Worm (Caenorhabditis elegans) whole organism, L4 larva: ENCODE data around the gene Y48E1B.8.

Source experiments
- F26F4.8 ChIP-seq: fragments of 200-800 bp; sonication (Bioruptor generic); conservative IDR thresholded peaks from 2 replicates; pipeline ENCODE4 v1.3.6; 2022; ENCODE audit warnings: missing genetic modification characterization, missing compliant biosample characterization
- F49E8.2 ChIP-seq: sonication (generic microtip); optimal IDR thresholded peaks from 2 replicates; lab custom pipeline; 2016; ENCODE audit warnings: missing compliant biosample characterization, mild to moderate bottlenecking, missing genetic modification characterization, borderline replicate concordance
- R02D3.7 ChIP-seq: fragments of 150-350 bp; sonication (generic microtip); optimal IDR thresholded peaks from 3 replicates; lab custom pipeline; 2014; ENCODE audit warnings: missing biosample characterization, missing genetic modification characterization
- Y5F2A.4 ChIP-seq: fragments of 200-800 bp; sonication (Bioruptor generic); optimal IDR thresholded peaks from 2 replicates; lab custom pipeline; 2018; ENCODE audit warnings: mild to moderate bottlenecking, missing genetic modification characterization, missing compliant biosample characterization
- Y75B8A.6 ChIP-seq: fragments of 200-800 bp; sonication (Bioruptor generic); IDR thresholded peaks from 2 replicates; pipeline ENCODE4 v1.3.6; 2022; ENCODE audit warnings: missing genetic modification reagents, missing genetic modification characterization, missing compliant biosample characterization
- ZK337.2 ChIP-seq: fragments of 200-800 bp; sonication (Bioruptor generic); IDR thresholded peaks from 2 replicates; pipeline ENCODE4 v1.3.6; 2022; ENCODE audit warnings: missing genetic modification reagents, missing genetic modification characterization, missing compliant biosample characterization
- ZK546.5 ChIP-seq, 2 experiments: sonication (generic microtip); optimal IDR thresholded peaks; 2 replicates each; lab custom pipeline; 2017; ENCODE audit warnings: missing biosample characterization in 2 of 2, missing genetic modification characterization in 2 of 2
- aha-1 ChIP-seq: fragments of 150-350 bp; peaks from one replicate; lab custom pipeline; 2014; ENCODE audit warnings: missing biosample characterization, missing genetic modification characterization
- aly-2 ChIP-seq: sonication (generic microtip); optimal IDR thresholded peaks from 2 replicates; lab custom pipeline; 2018; ENCODE audit warnings: missing biosample characterization, missing genetic modification characterization
- ama-1 ChIP-seq: fragments of 150-350 bp; optimal IDR thresholded peaks from 2 replicates; lab custom pipeline; 2014; ENCODE audit warnings: inconsistent platforms, mixed read lengths
- cey-2 ChIP-seq: sonication (generic microtip); optimal IDR thresholded peaks from 3 replicates; lab custom pipeline; 2017; ENCODE audit warnings: missing genetic modification characterization, mild to moderate bottlenecking, missing compliant biosample characterization, antibody characterized with exemption, borderline replicate concordance; ENCODE audit not compliant: insufficient read depth
- ctbp-1 ChIP-seq: fragments of 200-800 bp; sonication (Bioruptor generic); IDR thresholded peaks from 2 replicates; pipeline ENCODE4 v1.3.6; 2022; ENCODE audit warnings: missing genetic modification reagents, missing genetic modification characterization, missing compliant biosample characterization
- daf-16 ChIP-seq, 3 experiments: sonication (generic microtip); optimal IDR thresholded peaks; 2 replicates each; lab custom pipeline; 2016 to 2017; ENCODE audit warnings: missing genetic modification characterization in 3 of 3, missing genetic modification reagents in 3 of 3, mild to moderate bottlenecking in 2 of 3, missing compliant biosample characterization in 2 of 3, missing biosample characterization in 1 of 3, moderate library complexity in 1 of 3
- egl-43 ChIP-seq: fragments of 200-800 bp; sonication (Bioruptor generic); IDR thresholded peaks from 2 replicates; pipeline ENCODE4 v1.3.6; 2022; ENCODE audit warnings: missing genetic modification reagents, missing genetic modification characterization, missing compliant biosample characterization
- fkh-10 ChIP-seq: fragments of 150-350 bp; optimal IDR thresholded peaks from 2 replicates; lab custom pipeline; 2014; ENCODE audit warnings: missing biosample characterization, missing genetic modification reagents, missing genetic modification characterization
- gei-8 ChIP-seq: fragments of 200-800 bp; sonication (Bioruptor generic); optimal IDR thresholded peaks from 2 replicates; lab custom pipeline; 2018; ENCODE audit warnings: mild to moderate bottlenecking, missing genetic modification characterization, missing compliant biosample characterization
- hif-1 ChIP-seq, 2 experiments: sonication (generic microtip); optimal IDR thresholded peaks; 2 replicates each; lab custom pipeline; 2016 to 2017; ENCODE audit warnings: missing compliant biosample characterization in 2 of 2, missing genetic modification characterization in 2 of 2, missing genetic modification reagents in 2 of 2, missing genotype in 2 of 2, mild to moderate bottlenecking in 1 of 2
- jun-1 ChIP-seq: fragments of 150-350 bp; optimal IDR thresholded peaks from 2 replicates; lab custom pipeline; 2014; ENCODE audit warnings: missing biosample characterization, missing genetic modification reagents, missing genetic modification characterization
- lin-1 ChIP-seq: fragments of 200-800 bp; sonication (Bioruptor generic); IDR thresholded peaks from 2 replicates; pipeline ENCODE4 v1.3.6; 2022; ENCODE audit warnings: missing genetic modification reagents, missing genetic modification characterization, missing compliant biosample characterization
- lin-29 ChIP-seq: fragments of 200-800 bp; sonication (Bioruptor generic); IDR thresholded peaks from 2 replicates; pipeline ENCODE4 v1.3.6; 2022; ENCODE audit warnings: missing genetic modification reagents, missing genetic modification characterization, missing compliant biosample characterization
- lin-39 ChIP-seq: fragments of 150-350 bp; optimal IDR thresholded peaks from 2 replicates; lab custom pipeline; 2014; ENCODE audit warnings: missing biosample characterization, missing genetic modification reagents, missing genetic modification characterization
- madf-5 ChIP-seq, 2 experiments: fragments of 200-800 bp; sonication (Bioruptor generic); IDR thresholded peaks; 2 replicates each; pipeline ENCODE4 v1.3.6; 2022; ENCODE audit warnings: missing compliant biosample characterization in 2 of 2, missing genetic modification characterization in 2 of 2
- mdl-1 ChIP-seq, 2 experiments: fragments of 150-350 bp in 1 of 2; sonication (generic microtip) in 1 of 2; optimal IDR thresholded peaks; 2 replicates each; lab custom pipeline; 2014 to 2017; ENCODE audit warnings: missing biosample characterization in 2 of 2, missing genetic modification characterization in 2 of 2
- mep-1 ChIP-seq: fragments of 150-350 bp; sonication (generic microtip); optimal IDR thresholded peaks from 3 replicates; lab custom pipeline; 2014; ENCODE audit warnings: missing biosample characterization, missing genetic modification characterization
- mxl-3 ChIP-seq: fragments of 200-800 bp; sonication (Bioruptor generic); optimal IDR thresholded peaks from 2 replicates; lab custom pipeline; 2018; ENCODE audit warnings: mild to moderate bottlenecking, missing genetic modification characterization, missing compliant biosample characterization
- nhr-237 ChIP-seq: sonication (generic microtip); optimal IDR thresholded peaks from 2 replicates; lab custom pipeline; 2017; ENCODE audit warnings: missing biosample characterization, missing genetic modification characterization
- nhr-25 ChIP-seq: sonication (generic microtip); optimal IDR thresholded peaks from 2 replicates; lab custom pipeline; 2017; ENCODE audit warnings: missing genetic modification characterization, mild to moderate bottlenecking, missing compliant biosample characterization, antibody characterized with exemption, moderate library complexity, borderline replicate concordance; ENCODE audit not compliant: insufficient read depth
- nhr-28 ChIP-seq: fragments of 150-350 bp; optimal IDR thresholded peaks from 2 replicates; lab custom pipeline; 2014; ENCODE audit warnings: missing biosample characterization, missing genetic modification characterization
- nhr-41 ChIP-seq: fragments of 200-800 bp; sonication (Bioruptor generic); IDR thresholded peaks from 2 replicates; pipeline ENCODE4 v1.3.6; 2022; ENCODE audit warnings: missing genetic modification reagents, missing genetic modification characterization, missing compliant biosample characterization
- nhr-48 ChIP-seq: sonication (generic microtip); optimal IDR thresholded peaks from 2 replicates; lab custom pipeline; 2016; ENCODE audit warnings: mild to moderate bottlenecking, missing genetic modification characterization, missing compliant biosample characterization
- nhr-77 ChIP-seq: fragments of 150-350 bp; optimal IDR thresholded peaks from 2 replicates; lab custom pipeline; 2014; ENCODE audit warnings: missing biosample characterization, missing genetic modification characterization
- pha-4 ChIP-seq, 2 experiments: fragments of 150-350 bp in 1 of 2; fragments of 200-800 bp in 1 of 2; sonication (Bioruptor generic) in 1 of 2; IDR thresholded peaks in 1 of 2; optimal IDR thresholded peaks in 1 of 2; 2 replicates each; pipeline versions ENCODE4 v1.3.6 to Lab custom; 2014 to 2022; ENCODE audit warnings: missing genetic modification characterization in 2 of 2, missing genetic modification reagents in 2 of 2, missing biosample characterization in 1 of 2, missing compliant biosample characterization in 1 of 2
- pqm-1 ChIP-seq: sonication (generic microtip); optimal IDR thresholded peaks from 2 replicates; lab custom pipeline; 2017; ENCODE audit warnings: missing biosample characterization, missing genetic modification characterization
- set-16 ChIP-seq: fragments of 200-800 bp; sonication (Bioruptor generic); IDR thresholded peaks from 2 replicates; pipeline ENCODE4 v1.3.6; 2022; ENCODE audit warnings: missing genetic modification reagents, missing genetic modification characterization, missing compliant biosample characterization
- unc-39 ChIP-seq: sonication (generic microtip); optimal IDR thresholded peaks from 2 replicates; lab custom pipeline; 2017; ENCODE audit warnings: missing biosample characterization, missing genetic modification characterization
- unc-62 ChIP-seq, 3 experiments: fragments of 150-350 bp in 1 of 3; sonication (generic microtip); optimal IDR thresholded peaks in 2 of 3; peaks in 1 of 3; 1 replicate in 1 of 3; 2 replicates in 2 of 3; lab custom pipeline; 2014 to 2017; ENCODE audit warnings: missing biosample characterization in 3 of 3, missing genetic modification characterization in 3 of 3, missing genetic modification reagents in 3 of 3, missing genotype in 1 of 3
- vab-7 ChIP-seq: fragments of 200-800 bp; sonication (Bioruptor generic); IDR thresholded peaks from 2 replicates; pipeline ENCODE4 v1.3.6; 2022; ENCODE audit warnings: missing genetic modification reagents, missing genetic modification characterization, missing compliant biosample characterization
- zag-1 ChIP-seq: fragments of 150-350 bp; optimal IDR thresholded peaks from 2 replicates; lab custom pipeline; 2014; ENCODE audit warnings: missing biosample characterization, missing genetic modification characterization
- zip-2 ChIP-seq: fragments of 150-350 bp; optimal IDR thresholded peaks from 2 replicates; lab custom pipeline; 2014; ENCODE audit warnings: missing biosample characterization, missing genetic modification characterization

The Y48E1B.8 gene

ce11 chrII:13614516-13614915 is 29.0 kb downstream of the Y48E1B.8 start (continued):
- no peak for TF ChIP-seq ZK546.5 (tag; optimal IDR thresholded peaks at IDR 0.05; lab: Kevin White, UChicago)
- TF ChIP-seq, all 104 proteins: peak for 4

ce11 chrII:13616000-13616399 is 30.5 kb downstream of the Y48E1B.8 start, which contains the start of gene gst-14:
gst-14 (minus strand) TSS chrII:13616100.
- TF ChIP-seq mdl-1 (tag; optimal IDR thresholded peaks at IDR 0.05; lab: Kevin White, UChicago), result no peak
- TF ChIP-seq cey-2, result no peak
- no peak for TF ChIP-seq lin-39 (tag; lab: Kevin White, UChicago)
- no peak for TF ChIP-seq ctbp-1 (GFP tag; lab: Robert Waterston, UW)
- TF ChIP-seq Y5F2A.4 (GFP tag; lab: Kevin White, UChicago), result no peak
- TF ChIP-seq lin-1 (GFP tag; lab: Robert Waterston, UW), result no peak
- TF ChIP-seq ZK337.2, result no peak
- no peak for TF ChIP-seq zip-2
- TF ChIP-seq lin-29 (GFP tag; lab: Robert Waterston, UW), result no peak
- TF ChIP-seq nhr-25, result no peak
- no peak for TF ChIP-seq R02D3.7 (tag; lab: Kevin White, UChicago)
- TF ChIP-seq nhr-41 (GFP tag; lab: Robert Waterston, UW), result no peak
- TF ChIP-seq unc-62 (GFP tag; optimal IDR thresholded peaks at IDR 0.05 in 1 of 2; lab: Kevin White, UChicago), result no peak
- no peak for TF ChIP-seq unc-62 (tag; optimal IDR thresholded peaks at IDR 0.05; lab: Kevin White, UChicago)
- TF ChIP-seq aha-1, result no peak
- TF ChIP-seq set-16, result no peak
- no peak for TF ChIP-seq ama-1 (lab: Kevin White, UChicago)
- TF ChIP-seq, all 104 proteins: peak for 0

- peak; percentile 79 for TF ChIP-seq mxl-3
- no peak for TF ChIP-seq pha-4 (GFP tag; IDR thresholded peaks at IDR 0.05; lab: Robert Waterston, UW)
- no peak for TF ChIP-seq pha-4 (tag; optimal IDR thresholded peaks at IDR 0.05; lab: Kevin White, UChicago)
- peak in 1 of 2 experiments; percentile 68 for TF ChIP-seq unc-62 (GFP tag; optimal IDR thresholded peaks at IDR 0.05 in 1 of 2; lab: Kevin White, UChicago)
- TF ChIP-seq unc-62 (tag; optimal IDR thresholded peaks at IDR 0.05; lab: Kevin White, UChicago), result no peak
- peak; percentile 65 for TF ChIP-seq aha-1
Observed at ce11 chrII:13617808-13618207, 32.3 kb downstream of the Y48E1B.8 start, which contains the start of gene gst-12. gst-12 (minus strand) TSS chrII:13618061.

ce11 chrII:13624330-13624729 is 38.8 kb downstream of the Y48E1B.8 start, which contains the start of gene gst-16:
gst-16 (minus strand) TSS chrII:13624440.
- TF ChIP-seq aha-1, result peak; percentile 39
- no peak for TF ChIP-seq lin-1 (GFP tag; lab: Robert Waterston, UW)
- peak; percentile 16 for TF ChIP-seq nhr-48 (tag; lab: Kevin White, UChicago)
- TF ChIP-seq daf-16 (GFP tag; optimal IDR thresholded peaks at IDR 0.05; lab: Kevin White, UChicago), result no peak
- TF ChIP-seq daf-16 (tag; optimal IDR thresholded peaks at IDR 0.05; lab: Kevin White, UChicago), result peak; percentile 26

- TF ChIP-seq fkh-10 (GFP tag; lab: Kevin White, UChicago), result no peak
- TF ChIP-seq nhr-28 (tag; lab: Kevin White, UChicago), result peak; percentile 27
- peak; percentile 71 for TF ChIP-seq aha-1
- peak; percentile 78 to 93 for TF ChIP-seq hif-1 (tag; optimal IDR thresholded peaks at IDR 0.05; lab: Kevin White, UChicago)
Observed at ce11 chrII:13627001-13627400, 41.5 kb downstream of the Y48E1B.8 start, which contains the start of gene gst-19. gst-19 (minus strand) TSS chrII:13627145.

ce11 chrII:13630690-13631089 is 45.2 kb downstream of the Y48E1B.8 start, which contains the start of the genes gst-17 and gst-18:
gst-17 (minus strand) TSS chrII:13630790.
gst-18 (minus strand) TSS chrII:13630887.
- TF ChIP-seq R02D3.7 (tag; lab: Kevin White, UChicago) (no peak), nhr-28 (tag; lab: Kevin White, UChicago) (no peak), zag-1 (tag; lab: Kevin White, UChicago) (no peak), aly-2 (tag; lab: Kevin White, UChicago) (no peak), nhr-77 (tag; lab: Kevin White, UChicago) (no peak), nhr-237 (tag; lab: Kevin White, UChicago) (no peak), Y75B8A.6 (GFP tag; lab: Robert Waterston, UW) (no peak), vab-7 (GFP tag; lab: Robert Waterston, UW) (no peak), unc-62 (GFP tag; optimal IDR thresholded peaks at IDR 0.05 in 1 of 2; lab: Kevin White, UChicago) (no peak), unc-62 (tag; optimal IDR thresholded peaks at IDR 0.05; lab: Kevin White, UChicago) (no peak), gei-8 (GFP tag; lab: Kevin White, UChicago) (no peak), mep-1 (tag; lab: Kevin White, UChicago) (no peak), jun-1 (no peak), madf-5 (GFP tag; IDR thresholded peaks at IDR 0.05; lab: Robert Waterston, UW) (no peak), unc-39 (tag; lab: Kevin White, UChicago) (no peak), F26F4.8 (no peak), pqm-1 (tag; lab: Kevin White, UChicago) (no peak), hif-1 (tag; optimal IDR thresholded peaks at IDR 0.05; lab: Kevin White, UChicago) (no peak), F49E8.2 (tag; lab: Kevin White, UChicago) (no peak), egl-43 (no peak)
